Worm (Caenorhabditis elegans) whole organism, L4 larva: Measurements from ENCODE around the gene T21B10.3.

Source experiments
- D1046.2 ChIP-seq: fragments of 200-800 bp; sonication (Bioruptor generic); IDR thresholded peaks from 2 replicates; pipeline ENCODE4 v1.3.6; 2022; ENCODE audit warnings: missing genetic modification characterization, missing compliant biosample characterization
- F49E8.2 ChIP-seq: sonication (generic microtip); optimal IDR thresholded peaks from 2 replicates; lab custom pipeline; 2016; ENCODE audit warnings: missing compliant biosample characterization, mild to moderate bottlenecking, missing genetic modification characterization, borderline replicate concordance
- R02D3.7 ChIP-seq: fragments of 150-350 bp; sonication (generic microtip); optimal IDR thresholded peaks from 3 replicates; lab custom pipeline; 2014; ENCODE audit warnings: missing biosample characterization, missing genetic modification characterization
- T20F7.1 ChIP-seq: fragments of 200-800 bp; sonication (Bioruptor generic); optimal IDR thresholded peaks from 2 replicates; lab custom pipeline; 2018; ENCODE audit warnings: mild to moderate bottlenecking, missing genetic modification characterization, missing compliant biosample characterization
- Y75B8A.6 ChIP-seq: fragments of 200-800 bp; sonication (Bioruptor generic); IDR thresholded peaks from 2 replicates; pipeline ENCODE4 v1.3.6; 2022; ENCODE audit warnings: missing genetic modification reagents, missing genetic modification characterization, missing compliant biosample characterization
- aha-1 ChIP-seq: fragments of 150-350 bp; peaks from one replicate; lab custom pipeline; 2014; ENCODE audit warnings: missing biosample characterization, missing genetic modification characterization
- attf-4 ChIP-seq: sonication (generic microtip); optimal IDR thresholded peaks from 3 replicates; lab custom pipeline; 2017; ENCODE audit warnings: missing biosample characterization, missing genetic modification characterization
- ceh-44 ChIP-seq: fragments of 200-800 bp; sonication (Bioruptor generic); IDR thresholded peaks from 2 replicates; pipeline ENCODE4 v1.3.6; 2022; ENCODE audit warnings: missing genetic modification reagents, missing genetic modification characterization, missing compliant biosample characterization
- ces-1 ChIP-seq: fragments of 150-350 bp; sonication (generic microtip); optimal IDR thresholded peaks from 4 replicates; lab custom pipeline; 2014; ENCODE audit warnings: missing biosample characterization, missing genetic modification reagents, missing genetic modification characterization
- cey-2 ChIP-seq: sonication (generic microtip); optimal IDR thresholded peaks from 3 replicates; lab custom pipeline; 2017; ENCODE audit warnings: missing genetic modification characterization, mild to moderate bottlenecking, missing compliant biosample characterization, antibody characterized with exemption, borderline replicate concordance; ENCODE audit not compliant: insufficient read depth
- daf-19 ChIP-seq: fragments of 200-800 bp; sonication (Bioruptor generic); conservative IDR thresholded peaks from 2 replicates; pipeline ENCODE4 v1.3.6; 2022; ENCODE audit warnings: missing genetic modification characterization, missing compliant biosample characterization
- daf-8 ChIP-seq: fragments of 200-800 bp; sonication (Bioruptor generic); IDR thresholded peaks from 2 replicates; pipeline ENCODE4 v1.3.6; 2022; ENCODE audit warnings: missing genetic modification characterization, missing compliant biosample characterization
- dmd-6 ChIP-seq: fragments of 200-800 bp; sonication (Bioruptor generic); IDR thresholded peaks from 2 replicates; pipeline ENCODE4 v1.3.6; 2022; ENCODE audit warnings: missing genetic modification reagents, missing genetic modification characterization, missing compliant biosample characterization
- dmd-9 ChIP-seq: fragments of 200-800 bp; sonication (Bioruptor generic); IDR thresholded peaks from 2 replicates; pipeline ENCODE4 v1.3.6; 2022; ENCODE audit warnings: missing genetic modification reagents, missing genetic modification characterization, missing compliant biosample characterization
- dpl-1 ChIP-seq: fragments of 150-350 bp; optimal IDR thresholded peaks from 2 replicates; lab custom pipeline; 2014; ENCODE audit warnings: missing biosample characterization, missing genetic modification reagents, missing genetic modification characterization
- duxl-1 ChIP-seq: sonication (generic microtip); optimal IDR thresholded peaks from 2 replicates; lab custom pipeline; 2016; ENCODE audit warnings: mild to moderate bottlenecking, missing genetic modification characterization, moderate library complexity, missing compliant biosample characterization; ENCODE audit not compliant: poor library complexity
- dve-1 ChIP-seq: sonication (generic microtip); optimal IDR thresholded peaks from 2 replicates; lab custom pipeline; 2017; ENCODE audit warnings: antibody characterized with exemption, mild to moderate bottlenecking, missing genetic modification characterization, missing compliant biosample characterization; ENCODE audit not compliant: insufficient read depth
- gei-8 ChIP-seq: fragments of 200-800 bp; sonication (Bioruptor generic); optimal IDR thresholded peaks from 2 replicates; lab custom pipeline; 2018; ENCODE audit warnings: mild to moderate bottlenecking, missing genetic modification characterization, missing compliant biosample characterization
- lin-15B ChIP-seq: fragments of 150-350 bp; sonication (generic microtip); optimal IDR thresholded peaks from 3 replicates; lab custom pipeline; 2014; ENCODE audit warnings: missing biosample characterization, missing genetic modification characterization
- lin-29 ChIP-seq: fragments of 200-800 bp; sonication (Bioruptor generic); IDR thresholded peaks from 2 replicates; pipeline ENCODE4 v1.3.6; 2022; ENCODE audit warnings: missing genetic modification reagents, missing genetic modification characterization, missing compliant biosample characterization
- lir-3 ChIP-seq: sonication (generic microtip); optimal IDR thresholded peaks from 2 replicates; lab custom pipeline; 2016; ENCODE audit warnings: mild to moderate bottlenecking, missing genetic modification characterization, missing compliant biosample characterization
- mes-2 ChIP-seq: sonication (generic microtip); optimal IDR thresholded peaks from 2 replicates; lab custom pipeline; 2016; ENCODE audit warnings: missing genotype, mild to moderate bottlenecking, missing genetic modification characterization, missing compliant biosample characterization; ENCODE audit not compliant: poor library complexity, severe bottlenecking
- nhr-111 ChIP-seq: fragments of 200-800 bp; sonication (Bioruptor generic); optimal IDR thresholded peaks from 2 replicates; lab custom pipeline; 2018; ENCODE audit warnings: mild to moderate bottlenecking, missing genetic modification characterization, missing compliant biosample characterization
- nhr-42 ChIP-seq: fragments of 200-800 bp; sonication (Bioruptor generic); IDR thresholded peaks from 2 replicates; pipeline ENCODE4 v1.3.6; 2022; ENCODE audit warnings: missing genetic modification characterization, missing compliant biosample characterization
- nhr-76 ChIP-seq: fragments of 150-350 bp; optimal IDR thresholded peaks from 2 replicates; lab custom pipeline; 2014; ENCODE audit warnings: missing biosample characterization, missing genetic modification characterization
- nhr-77 ChIP-seq: fragments of 150-350 bp; optimal IDR thresholded peaks from 2 replicates; lab custom pipeline; 2014; ENCODE audit warnings: missing biosample characterization, missing genetic modification characterization
- rbr-2 ChIP-seq: sonication (generic microtip); optimal IDR thresholded peaks from 2 replicates; lab custom pipeline; 2016; ENCODE audit warnings: missing genotype, missing genetic modification characterization, missing compliant biosample characterization
- sdz-12 ChIP-seq: fragments of 200-800 bp; sonication (Bioruptor generic); optimal IDR thresholded peaks from 2 replicates; lab custom pipeline; 2018; ENCODE audit warnings: mild to moderate bottlenecking, missing genetic modification characterization, missing compliant biosample characterization
- skn-1 ChIP-seq: fragments of 150-350 bp; optimal IDR thresholded peaks from 2 replicates; lab custom pipeline; 2014; ENCODE audit warnings: missing biosample characterization, missing genetic modification characterization
- snpc-1.2 ChIP-seq: fragments of 200-800 bp; sonication (Bioruptor generic); IDR thresholded peaks from 2 replicates; pipeline ENCODE4 v1.3.6; 2022; ENCODE audit warnings: missing genetic modification reagents, missing genetic modification characterization, missing compliant biosample characterization
- snpc-4 ChIP-seq: fragments of 150-350 bp; optimal IDR thresholded peaks from 2 replicates; lab custom pipeline; 2014; ENCODE audit warnings: missing biosample characterization, missing genetic modification characterization
- spr-1 ChIP-seq: sonication (generic microtip); optimal IDR thresholded peaks from 2 replicates; lab custom pipeline; 2016; ENCODE audit warnings: mild to moderate bottlenecking, missing genetic modification characterization, missing compliant biosample characterization
- tag-97 ChIP-seq: fragments of 200-800 bp; sonication (Bioruptor generic); IDR thresholded peaks from 2 replicates; pipeline ENCODE4 v1.3.6; 2022; ENCODE audit warnings: missing genetic modification characterization, missing compliant biosample characterization
- unc-130 ChIP-seq: sonication (generic microtip); optimal IDR thresholded peaks from 2 replicates; lab custom pipeline; 2016; ENCODE audit warnings: missing genetic modification reagents, missing genetic modification characterization, missing compliant biosample characterization
- zag-1 ChIP-seq: fragments of 150-350 bp; optimal IDR thresholded peaks from 2 replicates; lab custom pipeline; 2014; ENCODE audit warnings: missing biosample characterization, missing genetic modification characterization
- zip-2 ChIP-seq: fragments of 150-350 bp; optimal IDR thresholded peaks from 2 replicates; lab custom pipeline; 2014; ENCODE audit warnings: missing biosample characterization, missing genetic modification characterization
- ztf-11 ChIP-seq: fragments of 150-350 bp; optimal IDR thresholded peaks from 2 replicates; lab custom pipeline; 2014; ENCODE audit warnings: missing biosample characterization, missing genetic modification characterization

Gene T21B10.3

ce11 chrII:8969251-8970183 is 35.3 kb downstream of the T21B10.3 start, which contains the start of the genes szy-20 and C18E9.5 (continued):
- TF ChIP-seq daf-8 (GFP tag; lab: Robert Waterston, UW) (no peak), sdz-12 (GFP tag; lab: Kevin White, UChicago) (no peak), Y75B8A.6 (GFP tag; lab: Robert Waterston, UW) (no peak), gei-8 (GFP tag; lab: Kevin White, UChicago) (no peak), tag-97 (GFP tag; lab: Robert Waterston, UW) (no peak), nhr-42 (GFP tag; lab: Robert Waterston, UW) (peak; percentile 52; the same call in 1 of the 2 replicates), daf-19 (GFP tag; lab: Robert Waterston, UW) (no peak), rbr-2 (tag; lab: Kevin White, UChicago) (peak; percentile 84), D1046.2 (GFP tag; lab: Robert Waterston, UW) (no peak), ceh-44 (GFP tag; lab: Robert Waterston, UW) (no peak), duxl-1 (no peak), dpl-1 (GFP tag; lab: Kevin White, UChicago) (peak; percentile 96), mes-2 (tag; lab: Kevin White, UChicago) (peak; percentile 75), skn-1 (tag; lab: Kevin White, UChicago) (no peak)

ce11 chrII:8973516-8974043 is 39.4 kb downstream of the T21B10.3 start, which contains the start of gene tomm-40:
TSS of gene tomm-40 (minus strand) at chrII:8973566.
- TF ChIP-seq lin-15B (tag; lab: Kevin White, UChicago), result no peak
- TF ChIP-seq nhr-111, result no peak
- TF ChIP-seq dve-1 (tag; lab: Kevin White, UChicago), result no peak
- no peak for TF ChIP-seq zip-2 (tag; lab: Kevin White, UChicago)
- peak; percentile 94 for TF ChIP-seq T20F7.1 (GFP tag; lab: Kevin White, UChicago)
- TF ChIP-seq ces-1 (GFP tag; lab: Kevin White, UChicago), result no peak
- TF ChIP-seq ztf-11 (tag; lab: Kevin White, UChicago), result no peak
- TF ChIP-seq daf-8 (GFP tag; lab: Robert Waterston, UW), result no peak
- TF ChIP-seq snpc-1.2 (GFP tag; lab: Robert Waterston, UW), result no peak
- no peak for TF ChIP-seq lir-3 (tag; lab: Kevin White, UChicago)
- no peak for TF ChIP-seq nhr-76 (tag; lab: Kevin White, UChicago)
- TF ChIP-seq nhr-77, result no peak
- TF ChIP-seq nhr-42 (GFP tag; lab: Robert Waterston, UW), result no peak
- TF ChIP-seq snpc-4, result no peak
- no peak for TF ChIP-seq cey-2 (tag; lab: Kevin White, UChicago)
- TF ChIP-seq dpl-1 (GFP tag; lab: Kevin White, UChicago), result peak; percentile 44

- TF ChIP-seq spr-1 (tag; lab: Kevin White, UChicago) (no peak), snpc-4 (no peak), zag-1 (tag; lab: Kevin White, UChicago) (no peak), R02D3.7 (no peak), dmd-6 (GFP tag; lab: Robert Waterston, UW) (no peak), dmd-9 (GFP tag; lab: Robert Waterston, UW) (no peak), nhr-76 (tag; lab: Kevin White, UChicago) (no peak), lin-29 (GFP tag; lab: Robert Waterston, UW) (no peak), aha-1 (no peak), lin-15B (tag; lab: Kevin White, UChicago) (no peak), unc-130 (GFP tag; lab: Kevin White, UChicago) (no peak), snpc-1.2 (GFP tag; lab: Robert Waterston, UW) (no peak), F49E8.2 (tag; lab: Kevin White, UChicago) (no peak), attf-4 (tag; lab: Kevin White, UChicago) (no peak)
- TF ChIP-seq, all 104 proteins: peak for 0
Observed at ce11 chrII:8982683-8983082, 48.5 kb downstream of the T21B10.3 start, which contains the start of gene C18E9.7. TSS of gene C18E9.7 (minus strand) at chrII:8982783.
